Worm (Caenorhabditis elegans): Measurements from ENCODE around the gene cept-2.

Gene cept-2

DNA sequence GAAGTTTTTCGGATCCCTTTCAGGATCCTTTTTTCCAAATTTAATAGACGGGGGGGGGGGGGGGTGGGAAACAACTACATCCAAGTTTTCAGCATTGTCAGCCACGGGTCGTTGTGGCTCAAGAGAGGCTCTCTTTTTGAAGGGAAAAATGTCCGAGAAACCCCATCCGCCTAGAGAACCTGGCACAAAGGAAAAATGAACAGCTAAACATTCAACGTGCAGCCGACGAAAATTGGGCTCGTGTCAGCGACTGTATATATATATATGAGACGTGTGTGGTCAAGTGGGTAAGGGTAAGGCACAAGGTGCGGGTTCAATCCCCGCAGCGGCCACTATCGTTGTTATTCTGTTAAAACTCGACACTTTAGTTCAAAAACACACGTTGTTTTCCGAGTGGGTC, 11.0 kb downstream of the cept-2 start, which contains the start of gene Y49A3A.4 (continued):
- no peak for TF ChIP-seq lsy-2 (tag; optimal IDR thresholded peaks at IDR 0.05)

DNA sequence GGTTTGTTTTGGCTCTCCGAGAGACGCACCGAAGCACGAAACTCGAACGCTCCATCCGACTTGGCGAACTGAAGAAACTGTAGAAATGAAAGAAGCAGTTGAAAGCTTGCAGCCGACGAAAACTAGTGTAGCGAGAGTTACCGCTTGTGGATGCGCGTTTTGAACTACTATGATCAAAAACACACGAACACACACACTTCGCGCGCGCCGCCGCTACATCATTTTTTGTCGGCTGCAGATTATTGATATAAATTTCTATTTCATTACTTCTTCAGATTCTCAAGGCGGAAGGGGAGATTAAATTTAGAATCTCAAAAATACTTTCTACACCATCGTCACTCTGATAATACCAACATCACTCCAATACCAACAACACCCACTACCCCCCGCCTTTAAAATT, 14.4 kb downstream of the cept-2 start:
- TF ChIP-seq dmd-6 (GFP tag; IDR thresholded peaks at IDR 0.05) (no peak), egl-43 (GFP tag; IDR thresholded peaks at IDR 0.05) (0 out of 2 replicates have a peak, but pooled peaks have one; percentile 12), spr-1 (tag; optimal IDR thresholded peaks at IDR 0.05) (no peak), daf-12 (tag; optimal IDR thresholded peaks at IDR 0.05) (no peak)

DNA sequence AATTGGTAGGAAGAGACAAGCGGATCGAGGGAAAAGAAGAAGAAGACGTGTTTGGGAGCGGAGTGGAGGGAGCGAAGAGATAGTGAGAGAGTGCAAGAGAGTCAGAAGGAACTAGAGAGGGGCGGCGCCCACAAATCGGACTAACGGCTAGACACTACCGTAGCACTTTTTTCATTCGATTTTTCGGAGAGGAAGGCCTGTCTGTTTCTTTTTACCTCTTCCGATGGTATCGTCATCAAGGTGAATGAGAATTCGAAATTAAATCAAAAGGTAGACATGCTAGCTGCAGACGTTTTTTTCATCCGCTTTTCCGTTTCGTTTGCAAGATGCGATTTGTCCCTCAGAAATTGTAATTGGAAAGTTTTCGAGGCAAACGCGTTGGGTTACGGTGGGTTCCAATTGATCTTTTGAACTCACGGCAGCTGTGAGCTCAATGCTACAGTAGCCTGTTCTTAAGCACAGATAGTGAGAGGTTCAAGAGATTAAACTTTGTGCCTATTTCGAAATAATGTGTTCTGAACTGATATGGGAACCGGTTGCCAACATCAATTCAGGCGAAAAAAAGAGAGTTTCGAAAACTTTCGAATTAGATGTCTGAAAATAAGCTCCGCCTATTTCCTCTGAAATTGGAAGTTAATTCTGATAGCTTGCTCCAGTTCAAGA, 17.2 kb downstream of the cept-2 start:
- peak; percentile 44; the same call in 1 of the 2 replicates for TF ChIP-seq pha-4 (GFP tag; IDR thresholded peaks at IDR 0.05)
- TF ChIP-seq pha-4 (tag; optimal IDR thresholded peaks at IDR 0.05) = no peak
- TF ChIP-seq mep-1 (tag; optimal IDR thresholded peaks at IDR 0.05) = peak; percentile 52
- peak; percentile 62 for TF ChIP-seq hmg-1.1 (GFP tag; IDR thresholded peaks at IDR 0.05)
- peak; percentile 30 for TF ChIP-seq lin-38 (GFP tag; IDR thresholded peaks at IDR 0.05)
- peak; percentile 23 for TF ChIP-seq dmd-6 (GFP tag; IDR thresholded peaks at IDR 0.05)
- peak in 1 of 2 experiments; percentile 44 for TF ChIP-seq unc-62 (GFP tag; optimal IDR thresholded peaks at IDR 0.05 in 1 of 2)
- no peak for TF ChIP-seq unc-62 (tag; optimal IDR thresholded peaks at IDR 0.05)
- TF ChIP-seq nhr-237 (tag; optimal IDR thresholded peaks at IDR 0.05) = no peak
- no peak for TF ChIP-seq pqm-1 (tag; optimal IDR thresholded peaks at IDR 0.05)
- TF ChIP-seq hlh-30 (tag; optimal IDR thresholded peaks at IDR 0.05; ENCODE audit: insufficient read depth) = peak; percentile 17
- peak; percentile 26 for TF ChIP-seq nhr-28 (tag; optimal IDR thresholded peaks at IDR 0.05)
- no peak for TF ChIP-seq daf-16 (GFP tag; optimal IDR thresholded peaks at IDR 0.05)
- TF ChIP-seq daf-16 (tag; optimal IDR thresholded peaks at IDR 0.05) = no peak
- TF ChIP-seq T20F7.1 (GFP tag; optimal IDR thresholded peaks at IDR 0.05) = no peak
- peak; percentile 9 for TF ChIP-seq duxl-1 (tag; optimal IDR thresholded peaks at IDR 0.05; ENCODE audit: poor library complexity)
- peak; percentile 98 for TF ChIP-seq aha-1 (tag)
- no peak for TF ChIP-seq nhr-11 (tag; optimal IDR thresholded peaks at IDR 0.05)
- TF ChIP-seq ceh-20 (GFP tag; IDR thresholded peaks at IDR 0.05) = 0 out of 2 replicates have a peak, but pooled peaks have one; percentile 30
- TF ChIP-seq ceh-82 (tag; optimal IDR thresholded peaks at IDR 0.05) = no peak
- TF ChIP-seq set-16 (GFP tag; IDR thresholded peaks at IDR 0.05) = peak; percentile 38; the same call in 1 of the 2 replicates
- TF ChIP-seq skn-1 (tag; optimal IDR thresholded peaks at IDR 0.05) = no peak
- no peak for TF ChIP-seq attf-4 (tag; optimal IDR thresholded peaks at IDR 0.05)
- peak; percentile 7 for TF ChIP-seq dve-1 (tag; optimal IDR thresholded peaks at IDR 0.05; ENCODE audit: insufficient read depth)
- peak; percentile 52 for TF ChIP-seq mxl-3 (GFP tag; optimal IDR thresholded peaks at IDR 0.05)
- 0 out of 2 replicates have a peak, but pooled peaks have one; percentile 8 for TF ChIP-seq zfp-3 (GFP tag; conservative IDR thresholded peaks at IDR 0.05)
- peak; percentile 22 for TF ChIP-seq nhr-111 (GFP tag; optimal IDR thresholded peaks at IDR 0.05)
- TF ChIP-seq F37D6.2 (tag; optimal IDR thresholded peaks at IDR 0.05) = no peak
- TF ChIP-seq lsy-2 (tag; optimal IDR thresholded peaks at IDR 0.05) = peak; percentile 51 to 88
- TF ChIP-seq zag-1 (tag; optimal IDR thresholded peaks at IDR 0.05) = no peak
- TF ChIP-seq snpc-4 (tag; optimal IDR thresholded peaks at IDR 0.05) = no peak
- peak; percentile 58 for TF ChIP-seq hlh-11 (tag; optimal IDR thresholded peaks at IDR 0.05)
- TF ChIP-seq unc-39 (tag; optimal IDR thresholded peaks at IDR 0.05) = no peak
- TF ChIP-seq nhr-10 (tag; optimal IDR thresholded peaks at IDR 0.05) = no peak
- peak; percentile 26 for TF ChIP-seq rbr-2 (tag; optimal IDR thresholded peaks at IDR 0.05)
- TF ChIP-seq daf-19 (GFP tag; conservative IDR thresholded peaks at IDR 0.05) = peak; percentile 68; the same call in 1 of the 2 replicates
- TF ChIP-seq nhr-6 (tag; optimal IDR thresholded peaks at IDR 0.05) = peak; percentile 57
- TF ChIP-seq nhr-76 (tag; optimal IDR thresholded peaks at IDR 0.05) = no peak
- no peak for TF ChIP-seq aly-2 (tag; optimal IDR thresholded peaks at IDR 0.05)
- TF ChIP-seq nhr-25 (tag; optimal IDR thresholded peaks at IDR 0.05; ENCODE audit: borderline replicate concordance, insufficient read depth) = peak; percentile 96
- TF ChIP-seq T26A8.4 (GFP tag; IDR thresholded peaks at IDR 0.05) = peak; percentile 25; the same call in 1 of the 2 replicates
- peak; percentile 38 for TF ChIP-seq mes-2 (tag; optimal IDR thresholded peaks at IDR 0.05; ENCODE audit: poor library complexity, severe bottlenecking)
- TF ChIP-seq dmd-9 (GFP tag; IDR thresholded peaks at IDR 0.05) = no peak
- TF ChIP-seq saeg-2 (GFP tag; IDR thresholded peaks at IDR 0.05) = no peak
